Worm (Caenorhabditis elegans): ENCODE measurements around the gene T16G1.18.

DNA sequence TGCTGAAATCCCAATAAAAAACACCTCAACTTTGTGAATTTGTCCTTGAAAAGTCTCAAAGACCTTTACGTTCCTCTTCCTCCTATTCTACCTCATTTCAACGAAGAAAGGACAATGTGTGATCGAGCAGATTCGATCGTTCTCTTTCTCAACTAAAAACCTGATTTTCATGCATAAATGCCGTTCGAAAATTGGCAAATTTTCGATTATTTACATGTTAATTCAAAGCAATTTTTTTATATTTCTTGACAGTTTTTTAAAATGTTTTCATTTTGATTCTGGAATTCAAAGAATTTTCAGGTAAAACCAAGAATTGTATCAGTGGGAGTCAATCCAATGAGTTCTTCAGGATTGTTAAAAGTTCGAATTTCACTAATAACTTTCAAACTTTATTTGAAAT is 17.5 kb downstream of the T16G1.18 start, which contains the start of gene lin-46:
- TF ChIP-seq fkh-10 (GFP tag; optimal IDR thresholded peaks at IDR 0.05) (no peak), dmd-4 (tag; optimal IDR thresholded peaks at IDR 0.05; ENCODE audit: borderline replicate concordance) (no peak), ama-1 (optimal IDR thresholded peaks at IDR 0.05) (no peak)
